Fruit fly (Drosophila melanogaster): Measurements from ENCODE around the gene CG12746.

- TF ChIP-seq CG3032 (tag; optimal IDR thresholded peaks at IDR 0.05), result no peak
- no peak for TF ChIP-seq Lpt (GFP tag; optimal IDR thresholded peaks at IDR 0.05)
- TF ChIP-seq Gug (GFP tag; IDR thresholded peaks at IDR 0.05), result no peak
- no peak for TF ChIP-seq CG32006 (GFP tag; optimal IDR thresholded peaks at IDR 0.05)
- no peak for TF ChIP-seq CG6276 (GFP tag; optimal IDR thresholded peaks at IDR 0.05)
- no peak for TF ChIP-seq esn (GFP tag; optimal IDR thresholded peaks at IDR 0.05)
- no peak for TF ChIP-seq CG8632 (GFP tag; optimal IDR thresholded peaks at IDR 0.05)
Measured at dm6 chr3R:5554852-5555251, 9.8 kb upstream of the CG12746 start, which contains the start of gene Snm1.

All from whole organism, prepupa.